Worm (Caenorhabditis elegans) whole organism, L3 larva: ENCODE data around the gene snrp-200.
A peak's percentile ranks its signal among the peaks of the same experiment; 100 is the strongest.

Experiments
- egl-27 ChIP-seq: sonication (generic microtip); optimal IDR thresholded peaks from 4 replicates; lab custom pipeline; 2017; ENCODE audit warnings: missing biosample characterization, missing genetic modification reagents, missing genetic modification characterization
- elt-1 ChIP-seq: fragments of 150-350 bp; optimal IDR thresholded peaks from 2 replicates; lab custom pipeline; 2014; ENCODE audit warnings: missing biosample characterization, missing genetic modification characterization
- elt-2 ChIP-seq: sonication (generic microtip); optimal IDR thresholded peaks from 2 replicates; lab custom pipeline; 2016; ENCODE audit warnings: missing genetic modification reagents, mild to moderate bottlenecking, missing genetic modification characterization, missing compliant biosample characterization
- eor-1 ChIP-seq, 2 experiments: fragments of 150-350 bp; optimal IDR thresholded peaks; 2 replicates each; lab custom pipeline; 2014 to 2018; ENCODE audit warnings: missing biosample characterization in 2 of 2, missing genetic modification characterization in 2 of 2
- nhr-237 ChIP-seq: fragments of 150-350 bp; optimal IDR thresholded peaks from 2 replicates; lab custom pipeline; 2014; ENCODE audit warnings: missing biosample characterization, missing genetic modification characterization
- pha-4 ChIP-seq: fragments of 150-350 bp; optimal IDR thresholded peaks from 2 replicates; lab custom pipeline; 2014; ENCODE audit warnings: missing biosample characterization, missing genetic modification reagents, missing genetic modification characterization
- pqm-1 ChIP-seq: fragments of 150-350 bp; optimal IDR thresholded peaks from 2 replicates; lab custom pipeline; 2017; ENCODE audit warnings: missing biosample characterization, missing genetic modification characterization, inconsistent platforms
- unc-62 ChIP-seq: fragments of 150-350 bp; sonication (generic microtip); optimal IDR thresholded peaks from 4 replicates; lab custom pipeline; 2014; ENCODE audit warnings: missing biosample characterization, missing genetic modification reagents, missing genetic modification characterization
- zag-1 ChIP-seq: fragments of 150-350 bp; optimal IDR thresholded peaks from 2 replicates; lab custom pipeline; 2014; ENCODE audit warnings: missing biosample characterization, missing genetic modification characterization

- TF ChIP-seq nhr-237 (no peak), elt-1 (tag; lab: Kevin White, UChicago) (no peak), eor-1 (tag; optimal IDR thresholded peaks at IDR 0.05; lab: Kevin White, UChicago) (peak in 1 of 2 experiments; percentile 60), pqm-1 (tag; lab: Kevin White, UChicago) (peak; percentile 98), pha-4 (tag; lab: Kevin White, UChicago) (peak; percentile 89), elt-2 (tag; lab: Kevin White, UChicago) (peak; percentile 61), egl-27 (tag; lab: Kevin White, UChicago) (no peak), unc-62 (GFP tag; lab: Kevin White, UChicago) (no peak), zag-1 (no peak)
Measured at ce11 chrII:12768167-12768712, 31.5 kb upstream of the snrp-200 start, which contains the start of the genes vps-2 and tiar-2.
